Fruit fly (Drosophila melanogaster): ENCODE results near the gene CG6980.
A peak's percentile ranks its signal among the peaks of the same experiment; 100 is the strongest.

Gene CG6980

DNA sequence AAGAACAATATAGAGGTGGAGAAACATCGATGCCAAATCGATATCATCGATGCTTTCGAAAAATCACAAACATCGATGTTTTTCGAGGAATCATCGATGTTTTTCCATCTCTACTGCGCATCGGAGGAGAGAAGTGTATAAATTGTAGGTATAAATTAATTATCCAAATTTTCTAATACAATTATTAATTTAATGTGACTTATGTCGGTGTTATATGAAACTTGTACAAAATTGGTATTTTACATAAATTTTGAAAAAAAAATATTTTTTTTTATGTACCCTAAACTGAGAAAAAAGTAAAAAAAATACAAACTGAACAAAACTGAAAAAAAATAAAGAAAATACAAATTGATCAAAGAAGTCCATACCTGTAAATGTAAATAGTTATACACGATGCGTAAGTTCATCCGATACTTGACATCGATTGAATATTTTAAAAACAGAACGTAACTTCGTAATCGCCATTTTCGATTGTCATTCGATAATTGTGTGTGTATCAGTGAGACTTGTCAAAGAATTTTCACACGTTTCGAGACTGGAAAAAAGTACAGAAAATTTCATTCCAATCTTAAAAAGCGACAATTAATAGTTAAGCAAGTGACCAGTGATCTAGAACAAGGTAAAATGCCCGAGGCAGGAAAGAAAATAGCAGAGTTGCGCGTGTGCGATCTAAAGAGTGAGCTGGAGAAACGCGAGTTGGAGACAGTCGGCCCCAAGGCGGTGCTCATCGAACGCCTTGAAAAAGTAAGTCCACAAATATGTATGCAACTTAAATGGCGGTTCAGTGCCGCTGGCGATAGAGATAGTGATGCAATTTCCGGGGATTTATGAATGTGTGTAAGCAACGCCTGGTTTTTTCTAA is 9.8 kb downstream of the CG6980 start, which contains the start of the genes CG5808 and Saf-B (continued):
- TF ChIP-seq CG11398 (GFP tag; optimal IDR thresholded peaks at IDR 0.05) (no peak), unpg (GFP tag; optimal IDR thresholded peaks at IDR 0.05) (no peak), CG12155 (GFP tag; optimal IDR thresholded peaks at IDR 0.05) (peak; percentile 44), disco-r (GFP tag; optimal IDR thresholded peaks at IDR 0.05) (no peak), CrebB (tag; optimal IDR thresholded peaks at IDR 0.05) (no peak), psq (GFP tag; optimal IDR thresholded peaks at IDR 0.05) (no peak), Hmr (GFP tag; optimal IDR thresholded peaks at IDR 0.05) (no peak), stwl (tag; optimal IDR thresholded peaks at IDR 0.05) (no peak), E2f1 (GFP tag; IDR thresholded peaks at IDR 0.05) (peak; percentile 59), ash1 (GFP tag; optimal IDR thresholded peaks at IDR 0.05) (no peak), CG6683 (GFP tag; optimal IDR thresholded peaks at IDR 0.05) (no peak), wor (GFP tag; IDR thresholded peaks at IDR 0.05) (no peak), jigr1 (GFP tag; IDR thresholded peaks at IDR 0.05) (no peak), z (GFP tag; IDR thresholded peaks at IDR 0.05) (no peak), CG12659 (GFP tag; optimal IDR thresholded peaks at IDR 0.05) (peak; percentile 63), CG7271 (tag; optimal IDR thresholded peaks at IDR 0.05) (peak; percentile 7), lbe (GFP tag; optimal IDR thresholded peaks at IDR 0.05) (no peak), emc (GFP tag; optimal IDR thresholded peaks at IDR 0.05) (no peak), nerfin-2 (GFP tag; IDR thresholded peaks at IDR 0.05; ENCODE audit: partially characterized antibody) (peak; percentile 86), dysf (GFP tag; IDR thresholded peaks at IDR 0.05) (peak; percentile 50; the same call in 2 of the 3 replicates), Dp (GFP tag; optimal IDR thresholded peaks at IDR 0.05) (peak; percentile 18), hbn (GFP tag; IDR thresholded peaks at IDR 0.05; ENCODE audit: partially characterized antibody) (peak; percentile 67), Pdp1 (GFP tag; optimal IDR thresholded peaks at IDR 0.05) (no peak), phol (tag; optimal IDR thresholded peaks at IDR 0.05) (peak; percentile 94), otp (GFP tag; IDR thresholded peaks at IDR 0.05) (no peak), CG17829 (tag; optimal IDR thresholded peaks at IDR 0.05) (peak; percentile 71), chm (GFP tag; IDR thresholded peaks at IDR 0.05) (no peak), CG2712 (tag; optimal IDR thresholded peaks at IDR 0.05) (peak; percentile 61), CG18262 (tag; optimal IDR thresholded peaks at IDR 0.05) (no peak), CG10209 (GFP tag; optimal IDR thresholded peaks at IDR 0.05) (no peak), CG3163 (GFP tag; optimal IDR thresholded peaks at IDR 0.05) (no peak), CG9797 (GFP tag; optimal IDR thresholded peaks at IDR 0.05) (no peak), CG17612 (GFP tag; IDR thresholded peaks at IDR 0.05) (no peak), trem (tag; optimal IDR thresholded peaks at IDR 0.05) (peak; percentile 68), lola (GFP tag; optimal IDR thresholded peaks at IDR 0.05) (peak in 1 of 3 experiments; percentile 60), CG15073 (GFP tag; optimal IDR thresholded peaks at IDR 0.05) (no peak), CG7786 (GFP tag; optimal IDR thresholded peaks at IDR 0.05) (no peak), HLH4C (GFP tag; IDR thresholded peaks at IDR 0.05; ENCODE audit: partially characterized antibody) (peak; percentile 95), CG6689 (GFP tag; IDR thresholded peaks at IDR 0.05) (peak; percentile 70), Adf1 (GFP tag; IDR thresholded peaks at IDR 0.05) (no peak), cwo (GFP tag; optimal IDR thresholded peaks at IDR 0.05) (no peak), B-H2 (GFP tag; optimal IDR thresholded peaks at IDR 0.05) (no peak), yki (optimal IDR thresholded peaks at IDR 0.05) (no peak), sug (tag; optimal IDR thresholded peaks at IDR 0.05) (no peak), al (GFP tag; IDR thresholded peaks at IDR 0.05) (0 out of 2 replicates have a peak, but pooled peaks have one; percentile 34), dmrt11E (tag; optimal IDR thresholded peaks at IDR 0.05) (peak; percentile 29), hb (GFP tag; IDR thresholded peaks at IDR 0.05; ENCODE audit: partially characterized antibody) (peak; percentile 85), CG4328 (GFP tag; optimal IDR thresholded peaks at IDR 0.05) (no peak), CG1832 (GFP tag; optimal IDR thresholded peaks at IDR 0.05) (no peak)

Measured in whole organism, embryonic.